Fruit fly (Drosophila melanogaster) whole organism, embryonic: ENCODE measurements around the gene Ugt37D1.

ENCODE experiments used
- ATbp ChIP-seq: fragments of 200-800 bp; sonication (Bioruptor generic); optimal IDR thresholded peaks from 2 replicates; lab custom pipeline; 2017; ENCODE audit warnings: missing biosample characterization, mild to moderate bottlenecking, missing genetic modification characterization, missing genetic modification reagents
- Aef1 ChIP-seq: fragments of 200-800 bp; sonication (Bioruptor generic); IDR thresholded peaks from 3 replicates; pipeline ENCODE4 v1.3.6; 2022; ENCODE audit warnings: missing biosample characterization, missing genetic modification characterization
- BtbVII ChIP-seq: fragments of 200-800 bp; sonication (Bioruptor generic); optimal IDR thresholded peaks from 3 replicates; lab custom pipeline; 2017; ENCODE audit warnings: missing biosample characterization, mild to moderate bottlenecking, missing genetic modification characterization
- CG1024 ChIP-seq: fragments of 200-800 bp; sonication (Bioruptor generic); IDR thresholded peaks from 2 replicates; pipeline ENCODE4 v1.3.6; 2022; ENCODE audit warnings: missing biosample characterization, missing genetic modification characterization
- CG11504 ChIP-seq: fragments of 200-800 bp; sonication (Bioruptor generic); optimal IDR thresholded peaks from 3 replicates; lab custom pipeline; 2019; ENCODE audit warnings: missing biosample characterization, mild to moderate bottlenecking, missing genetic modification characterization, moderate library complexity
- CG15073 ChIP-seq: fragments of 200-800 bp; sonication (Bioruptor generic); optimal IDR thresholded peaks from 2 replicates; lab custom pipeline; 2016; ENCODE audit warnings: missing biosample characterization, missing genetic modification characterization
- CG1529 ChIP-seq: fragments of 200-800 bp; sonication (Bioruptor generic); optimal IDR thresholded peaks from 3 replicates; lab custom pipeline; 2018; ENCODE audit warnings: missing biosample characterization, missing genetic modification characterization
- CG15696 ChIP-seq: fragments of 200-800 bp; sonication (Bioruptor generic); optimal IDR thresholded peaks from 2 replicates; lab custom pipeline; 2019; ENCODE audit warnings: missing biosample characterization, mild to moderate bottlenecking, missing genetic modification characterization, moderate library complexity
- CG18619 ChIP-seq: fragments of 200-800 bp; sonication (Bioruptor generic); optimal IDR thresholded peaks from 3 replicates; lab custom pipeline; 2017; ENCODE audit warnings: missing biosample characterization, mild to moderate bottlenecking, missing genetic modification characterization
- CG2120 ChIP-seq: fragments of 200-800 bp; sonication (Bioruptor generic); optimal IDR thresholded peaks from 3 replicates; lab custom pipeline; 2016; ENCODE audit warnings: missing biosample characterization, missing genetic modification characterization
- CG31224 ChIP-seq: fragments of 200-800 bp; sonication (Bioruptor generic); IDR thresholded peaks from 2 replicates; pipeline ENCODE4 v1.3.6; 2022; ENCODE audit warnings: missing biosample characterization, missing genetic modification characterization
- CG3281 ChIP-seq: fragments of 200-800 bp; sonication (Bioruptor generic); optimal IDR thresholded peaks from 3 replicates; lab custom pipeline; 2017; ENCODE audit warnings: missing biosample characterization, mild to moderate bottlenecking, missing genetic modification characterization
- CG33557 ChIP-seq: fragments of 200-800 bp; sonication (Bioruptor generic); optimal IDR thresholded peaks from 2 replicates; lab custom pipeline; 2019; ENCODE audit warnings: missing biosample characterization, mild to moderate bottlenecking, missing genetic modification characterization, moderate library complexity
- CG4730 ChIP-seq: fragments of 200-800 bp; sonication (Bioruptor generic); IDR thresholded peaks from 2 replicates; pipeline ENCODE4 v1.3.6; 2022; ENCODE audit warnings: missing biosample characterization, missing genetic modification characterization
- CG4820 ChIP-seq: fragments of 200-800 bp; sonication (Bioruptor generic); optimal IDR thresholded peaks from 3 replicates; lab custom pipeline; 2016; ENCODE audit warnings: missing biosample characterization, missing genetic modification characterization
- CG6854 ChIP-seq: fragments of 200-800 bp; sonication (Bioruptor generic); optimal IDR thresholded peaks from 3 replicates; lab custom pipeline; 2017; ENCODE audit warnings: missing biosample characterization, mild to moderate bottlenecking, missing genetic modification characterization
- CG7556 ChIP-seq: fragments of 200-800 bp; sonication (Bioruptor generic); optimal IDR thresholded peaks from 2 replicates; lab custom pipeline; 2017; ENCODE audit warnings: missing biosample characterization, mild to moderate bottlenecking, missing genetic modification characterization
- CG7745 ChIP-seq: fragments of 200-800 bp; sonication (Bioruptor generic); optimal IDR thresholded peaks from 2 replicates; lab custom pipeline; 2018; ENCODE audit warnings: missing biosample characterization, mild to moderate bottlenecking, missing genetic modification characterization, moderate library complexity
- CG7839 ChIP-seq: fragments of 200-800 bp; sonication (Bioruptor generic); optimal IDR thresholded peaks from 3 replicates; lab custom pipeline; 2018; ENCODE audit warnings: missing biosample characterization, mild to moderate bottlenecking, missing genetic modification characterization, moderate library complexity
- CG8290 ChIP-seq, 3 experiments: fragments of 200-800 bp; sonication (Bioruptor generic); optimal IDR thresholded peaks; 2 replicates each; lab custom pipeline; 2016 to 2019; ENCODE audit warnings: missing biosample characterization in 3 of 3, missing genetic modification characterization in 3 of 3, mild to moderate bottlenecking in 2 of 3, moderate library complexity in 1 of 3
- Dbx ChIP-seq: fragments of 200-800 bp; sonication (Bioruptor generic); IDR thresholded peaks from 3 replicates; pipeline ENCODE4 v1.3.6; 2022; ENCODE audit warnings: missing biosample characterization, missing genetic modification characterization
- Deaf1 ChIP-seq: fragments of 200-800 bp; optimal IDR thresholded peaks from 3 replicates; lab custom pipeline; 2019; ENCODE audit warnings: missing biosample characterization, mild to moderate bottlenecking, missing genetic modification characterization, moderate library complexity
- H15 ChIP-seq: fragments of 200-800 bp; sonication (Bioruptor generic); IDR thresholded peaks from 3 replicates; pipeline ENCODE4 v1.3.6; 2022; ENCODE audit warnings: missing biosample characterization, missing genetic modification characterization
- HLH3B ChIP-seq: fragments of 200-800 bp; sonication (Bioruptor generic); IDR thresholded peaks from 2 replicates; pipeline ENCODE4 v1.3.6; 2022; ENCODE audit warnings: missing biosample characterization, missing genetic modification characterization
- Lhr ChIP-seq: fragments of 200-800 bp; sonication (Bioruptor generic); optimal IDR thresholded peaks from 3 replicates; lab custom pipeline; 2017; ENCODE audit warnings: mild to moderate bottlenecking, missing biosample characterization, missing genetic modification reagents, missing genetic modification characterization
- Lim3 ChIP-seq: fragments of 200-800 bp; sonication (Bioruptor generic); IDR thresholded peaks from 2 replicates; pipeline ENCODE4 v1.3.6; 2022; ENCODE audit warnings: missing biosample characterization, missing genetic modification characterization
- Myb ChIP-seq: fragments of 200-800 bp; sonication (Bioruptor generic); optimal IDR thresholded peaks from 2 replicates; lab custom pipeline; 2016; ENCODE audit warnings: missing biosample characterization, missing genetic modification characterization
- NfI ChIP-seq: fragments of 200-800 bp; sonication (Bioruptor generic); optimal IDR thresholded peaks from 3 replicates; lab custom pipeline; 2018; ENCODE audit warnings: missing biosample characterization, mild to moderate bottlenecking, missing genetic modification characterization, moderate library complexity
- Sox100B ChIP-seq: fragments of 200-800 bp; sonication (Bioruptor generic); optimal IDR thresholded peaks from 3 replicates; lab custom pipeline; 2018; ENCODE audit warnings: missing biosample characterization, mild to moderate bottlenecking, missing genetic modification characterization
- Stat92E ChIP-seq, 3 experiments: fragments of >200 bp in 2 of 3; fragments of 200-800 bp in 1 of 3; sonication (Bioruptor generic) in 1 of 3; optimal IDR thresholded peaks; 2 replicates each; lab custom pipeline; 2017 to 2019; ENCODE audit warnings: missing biosample characterization in 3 of 3, missing genetic modification characterization in 3 of 3, mild to moderate bottlenecking in 1 of 3, moderate library complexity in 1 of 3
- Usf ChIP-seq: fragments of 200-800 bp; sonication (Bioruptor generic); optimal IDR thresholded peaks from 2 replicates; lab custom pipeline; 2017; ENCODE audit warnings: missing genotype, missing biosample characterization, missing genetic modification characterization
- bsh ChIP-seq, 2 experiments: fragments of 200-800 bp; sonication (Bioruptor generic); optimal IDR thresholded peaks; 2 replicates each; lab custom pipeline; 2017 to 2018; ENCODE audit warnings: mild to moderate bottlenecking in 2 of 2, missing biosample characterization in 2 of 2, missing genetic modification characterization in 2 of 2, moderate library complexity in 1 of 2
- caup ChIP-seq: fragments of 200-800 bp; sonication (Bioruptor generic); optimal IDR thresholded peaks from 3 replicates; lab custom pipeline; 2017; ENCODE audit warnings: missing biosample characterization, mild to moderate bottlenecking, missing genetic modification characterization, moderate library complexity; ENCODE audit not compliant: severe bottlenecking
- dm ChIP-seq: fragments of 200-800 bp; sonication (Bioruptor generic); optimal IDR thresholded peaks from 3 replicates; lab custom pipeline; 2016; ENCODE audit warnings: missing biosample characterization, missing genetic modification characterization
- dmrt99B ChIP-seq: fragments of 200-800 bp; sonication (Bioruptor generic); optimal IDR thresholded peaks from 2 replicates; lab custom pipeline; 2018; ENCODE audit warnings: missing biosample characterization, mild to moderate bottlenecking, missing genetic modification characterization, moderate library complexity
- eyg ChIP-seq: fragments of 200-800 bp; sonication (Bioruptor generic); optimal IDR thresholded peaks from 3 replicates; lab custom pipeline; 2016; ENCODE audit warnings: missing biosample characterization, missing genetic modification characterization
- gem ChIP-seq: fragments of 200-800 bp; sonication (Bioruptor generic); optimal IDR thresholded peaks from 2 replicates; lab custom pipeline; 2019; ENCODE audit warnings: missing biosample characterization, mild to moderate bottlenecking, missing genetic modification characterization, moderate library complexity
- gt ChIP-seq: fragments of 200-800 bp; sonication (Bioruptor generic); IDR thresholded peaks from 2 replicates; pipeline ENCODE4 v1.3.6; 2022; ENCODE audit warnings: missing biosample characterization, missing genetic modification characterization
- ken ChIP-seq: fragments of 200-800 bp; sonication (Bioruptor generic); IDR thresholded peaks from 3 replicates; pipeline ENCODE4 v1.3.6; 2022; ENCODE audit warnings: missing biosample characterization, missing genetic modification characterization
- lab ChIP-seq: fragments of 200-800 bp; sonication (Bioruptor generic); optimal IDR thresholded peaks from 3 replicates; lab custom pipeline; 2017; ENCODE audit warnings: missing biosample characterization, missing genetic modification characterization, mild to moderate bottlenecking, moderate library complexity, missing genetic modification reagents
- nau ChIP-seq: fragments of 200-800 bp; sonication (Bioruptor generic); optimal IDR thresholded peaks from 3 replicates; lab custom pipeline; 2017; ENCODE audit warnings: missing biosample characterization, mild to moderate bottlenecking, missing genetic modification characterization, missing genetic modification reagents
- org-1 ChIP-seq: fragments of 200-800 bp; sonication (Bioruptor generic); optimal IDR thresholded peaks from 2 replicates; lab custom pipeline; 2017; ENCODE audit warnings: missing biosample characterization, missing genetic modification characterization
- p53 ChIP-seq: fragments of 200-800 bp; sonication (Bioruptor generic); optimal IDR thresholded peaks from 2 replicates; lab custom pipeline; 2016; ENCODE audit warnings: missing biosample characterization, missing genetic modification characterization
- peb ChIP-seq: fragments of 200-800 bp; sonication (Bioruptor generic); IDR thresholded peaks from 2 replicates; pipeline ENCODE4 v1.3.6; 2022; ENCODE audit warnings: missing biosample characterization, missing genetic modification characterization
- phol ChIP-seq: fragments of 200-800 bp; sonication (Bioruptor generic); optimal IDR thresholded peaks from 3 replicates; lab custom pipeline; 2018; ENCODE audit warnings: missing biosample characterization, mild to moderate bottlenecking, missing genetic modification characterization, moderate library complexity
- salm ChIP-seq: fragments of 200-800 bp; sonication (Bioruptor generic); optimal IDR thresholded peaks from 2 replicates; lab custom pipeline; 2018; ENCODE audit warnings: missing biosample characterization, mild to moderate bottlenecking, missing genetic modification characterization
- sisA ChIP-seq: fragments of 200-800 bp; sonication (Bioruptor generic); IDR thresholded peaks from 2 replicates; pipeline ENCODE4 v1.3.6; 2022; ENCODE audit warnings: missing biosample characterization, missing genetic modification characterization
- slou ChIP-seq: fragments of 200-800 bp; sonication (Bioruptor generic); optimal IDR thresholded peaks from 3 replicates; lab custom pipeline; 2016; ENCODE audit warnings: missing biosample characterization, missing genetic modification characterization
- trh ChIP-seq: fragments of 200-800 bp; sonication (Bioruptor generic); optimal IDR thresholded peaks from 2 replicates; lab custom pipeline; 2016; ENCODE audit warnings: missing biosample characterization, missing genetic modification characterization
- tup ChIP-seq: fragments of 200-800 bp; sonication (Bioruptor generic); optimal IDR thresholded peaks from 2 replicates; lab custom pipeline; 2016; ENCODE audit warnings: missing biosample characterization, mild to moderate bottlenecking, missing genetic modification characterization, moderate library complexity
- vnd ChIP-seq: fragments of 200-800 bp; sonication (Bioruptor generic); IDR thresholded peaks from 3 replicates; pipeline ENCODE4 v1.3.6; 2022; ENCODE audit warnings: missing biosample characterization, missing genetic modification characterization; ENCODE audit not compliant: partially characterized antibody

Gene Ugt37D1

dm6 chr2L:16824905-16825333 is 26.1 kb downstream of the Ugt37D1 start, which contains the start of gene Cse1 (continued):
- no peak for TF ChIP-seq CG1529 (GFP tag; lab: Kevin White, UChicago)
- no peak for TF ChIP-seq salm (tag; lab: Kevin White, UChicago)
- TF ChIP-seq nau (GFP tag; lab: Kevin White, UChicago): no peak
- no peak for TF ChIP-seq CG11504 (tag; lab: Kevin White, UChicago)
- no peak for TF ChIP-seq Deaf1 (tag; lab: Kevin White, UChicago)
- no peak for TF ChIP-seq dm (GFP tag; lab: Kevin White, UChicago)
- TF ChIP-seq NfI: no peak
- no peak for TF ChIP-seq org-1 (GFP tag; lab: Kevin White, UChicago)
- no peak for TF ChIP-seq CG15073
- TF ChIP-seq tup: no peak
- no peak for TF ChIP-seq HLH3B (GFP tag; lab: Robert Waterston, UW)
- TF ChIP-seq BtbVII (GFP tag; lab: Kevin White, UChicago): no peak
- TF ChIP-seq Sox100B: no peak
- no peak for TF ChIP-seq CG7839 (tag; lab: Kevin White, UChicago)
- no peak for TF ChIP-seq CG1024 (GFP tag; lab: Robert Waterston, UW)
- no peak for TF ChIP-seq ken (GFP tag; lab: Robert Waterston, UW)
- no peak for TF ChIP-seq CG2120
- peak; percentile 18 for TF ChIP-seq phol (tag; lab: Kevin White, UChicago)
- TF ChIP-seq H15 (GFP tag; lab: Robert Waterston, UW): no peak
- TF ChIP-seq gem (tag; lab: Kevin White, UChicago): no peak
- TF ChIP-seq CG7745 (tag; lab: Kevin White, UChicago): no peak
- TF ChIP-seq CG31224 (GFP tag; lab: Robert Waterston, UW): 0 out of 2 replicates have a peak, but pooled peaks have one; percentile 22
- no peak for TF ChIP-seq slou (GFP tag; lab: Kevin White, UChicago)
- peak; percentile 12 for TF ChIP-seq Myb
- TF ChIP-seq p53 (GFP tag; lab: Kevin White, UChicago): no peak
- no peak for TF ChIP-seq CG7556 (GFP tag; lab: Kevin White, UChicago)
- TF ChIP-seq ATbp (GFP tag; lab: Kevin White, UChicago): no peak
- 0 out of 3 replicates have a peak, but pooled peaks have one; percentile 27 for TF ChIP-seq vnd
- TF ChIP-seq CG15696 (tag; lab: Kevin White, UChicago): no peak
- TF ChIP-seq sisA (GFP tag; lab: Robert Waterston, UW): no peak
- TF ChIP-seq caup: no peak
- TF ChIP-seq lab (GFP tag; lab: Kevin White, UChicago): no peak
- TF ChIP-seq peb (GFP tag; lab: Robert Waterston, UW): no peak
- TF ChIP-seq Dbx: no peak
- no peak for TF ChIP-seq CG8290 (GFP tag; optimal IDR thresholded peaks at IDR 0.05; lab: Kevin White, UChicago)
- no peak for TF ChIP-seq CG8290 (tag; optimal IDR thresholded peaks at IDR 0.05; lab: Kevin White, UChicago)
- TF ChIP-seq CG4730 (GFP tag; lab: Robert Waterston, UW): no peak
- TF ChIP-seq CG4820: no peak
- TF ChIP-seq CG33557 (GFP tag; lab: Kevin White, UChicago): no peak
- no peak for TF ChIP-seq Lhr
- TF ChIP-seq CG6854 (GFP tag; lab: Kevin White, UChicago): no peak
- TF ChIP-seq Stat92E (GFP tag; optimal IDR thresholded peaks at IDR 0.05; lab: Kevin White, UChicago): no peak
- no peak for TF ChIP-seq bsh (GFP tag; optimal IDR thresholded peaks at IDR 0.05; lab: Kevin White, UChicago)
- TF ChIP-seq dmrt99B: no peak
- TF ChIP-seq eyg (GFP tag; lab: Kevin White, UChicago): no peak
- no peak for TF ChIP-seq CG18619 (GFP tag; lab: Kevin White, UChicago)
- no peak for TF ChIP-seq CG3281 (GFP tag; lab: Kevin White, UChicago)
- no peak for TF ChIP-seq Usf
- TF ChIP-seq Lim3: no peak
- TF ChIP-seq gt (GFP tag; lab: Robert Waterston, UW): no peak
- TF ChIP-seq trh (GFP tag; lab: Kevin White, UChicago): no peak
- no peak for TF ChIP-seq Aef1 (GFP tag; lab: Robert Waterston, UW)
